Fruit fly (Drosophila melanogaster) Kc167 (cell line): ENCODE measurements around the gene Rbp9.

Experiments used
- Myc ChIP-seq: fragments of >200 bp; optimal IDR thresholded peaks from 2 replicates; lab custom pipeline; 2017; ENCODE audit warnings: missing external identifiers
- insv ChIP-seq: fragments of >200 bp; optimal IDR thresholded peaks from 3 replicates; lab custom pipeline; 2018; ENCODE audit warnings: missing external identifiers
- ttk ChIP-seq: sonication (Bioruptor generic); optimal IDR thresholded peaks from 2 replicates; lab custom pipeline; 2017; ENCODE audit warnings: missing external identifiers

DNA sequence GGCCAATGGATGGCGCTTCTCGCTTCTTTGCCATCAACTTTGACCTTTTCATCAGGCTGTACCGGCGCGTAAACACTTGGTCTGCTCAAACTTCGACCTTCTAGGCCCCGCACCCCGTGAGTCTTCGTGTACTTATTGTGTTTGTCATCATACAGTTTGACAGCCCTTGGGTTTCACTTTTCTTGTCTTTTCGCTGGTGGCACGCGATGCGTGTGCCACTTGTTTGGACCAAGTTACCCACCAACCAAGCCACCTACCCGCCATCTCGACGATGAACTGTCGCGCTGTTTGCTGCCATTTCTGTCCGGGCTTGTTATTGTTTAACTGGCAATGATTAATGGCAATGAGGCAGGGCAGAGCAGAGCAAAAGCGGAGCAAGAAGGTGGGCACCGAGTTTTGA is 46.8 kb upstream of the Rbp9 start:
- TF ChIP-seq insv (lab: Kevin White, UChicago), result no peak
- TF ChIP-seq Myc (lab: Kevin White, UChicago), result no peak
- TF ChIP-seq ttk (lab: Kevin White, UChicago), result no peak
